Worm (Caenorhabditis elegans) whole organism, L1 larva: ENCODE results near the gene dcaf-1.

ENCODE experiments used
- aly-2 ChIP-seq: fragments of 150-350 bp; optimal IDR thresholded peaks from 2 replicates; lab custom pipeline; 2014; ENCODE audit warnings: missing biosample characterization, missing genetic modification characterization
- elt-3 ChIP-seq, 6 experiments: fragments of 150-350 bp in 1 of 6; sonication (generic microtip); optimal IDR thresholded peaks; 2 replicates each; lab custom pipeline; 2017 to 2018; ENCODE audit warnings: missing biosample characterization in 6 of 6, missing genetic modification characterization in 6 of 6, inconsistent platforms in 1 of 6
- nhr-28 ChIP-seq: fragments of 150-350 bp; optimal IDR thresholded peaks from 2 replicates; lab custom pipeline; 2014; ENCODE audit warnings: missing biosample characterization, missing genetic modification characterization

- TF ChIP-seq aly-2 (no peak), nhr-28 (tag; lab: Kevin White, UChicago) (no peak), elt-3 (tag; optimal IDR thresholded peaks at IDR 0.05; lab: Kevin White, UChicago) (peak in 1 of 6 experiments; percentile 48)
These were observed 30.8 kb upstream of the dcaf-1 start, which contains the start of gene cka-1 for ce11 chrIV:9737204-9737790.
